Worm (Caenorhabditis elegans): ENCODE data around the gene Y22D7AR.3.
A peak's percentile ranks its signal among the peaks of the same experiment; 100 is the strongest.

Gene Y22D7AR.3

DNA sequence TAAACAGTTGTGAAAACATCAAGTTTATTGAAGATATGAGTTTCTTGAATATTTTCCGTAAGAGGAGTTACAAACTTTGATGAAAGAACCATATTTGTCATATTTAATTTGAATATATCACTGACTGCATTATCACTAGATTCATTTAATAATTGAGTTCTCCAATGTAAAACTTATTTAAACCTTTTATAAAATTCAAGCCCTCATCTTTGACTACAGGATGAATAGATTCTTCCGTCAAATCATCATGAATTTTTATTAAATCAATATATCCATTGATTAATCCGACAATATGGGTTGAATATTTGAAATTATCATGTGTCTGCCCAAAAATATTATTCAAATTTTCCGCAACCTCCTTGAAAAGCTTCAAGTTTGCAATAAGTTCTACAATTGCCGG is 22.4 kb upstream of the Y22D7AR.3 start, which contains the start of gene Y22D7AR.7:
Gene Y22D7AR.7 (minus strand): TSS at position 101 of the 400 bp plus-strand sequence.
- TF ChIP-seq ztf-23 (GFP tag; IDR thresholded peaks at IDR 0.05) (no peak), med-1 (GFP tag; optimal IDR thresholded peaks at IDR 0.05; ENCODE audit: insufficient read depth) (no peak), T22C8.4 (GFP tag; IDR thresholded peaks at IDR 0.05) (no peak), tab-1 (GFP tag; IDR thresholded peaks at IDR 0.05) (no peak), ztf-29 (GFP tag; IDR thresholded peaks at IDR 0.05) (no peak), cog-1 (tag; optimal IDR thresholded peaks at IDR 0.05) (no peak)

ce11 chrIII:1682262-1682661 is 16.6 kb upstream of the Y22D7AR.3 start:
- TF ChIP-seq cog-1 (tag; optimal IDR thresholded peaks at IDR 0.05) (no peak), ztf-23 (GFP tag; IDR thresholded peaks at IDR 0.05) (no peak), med-1 (GFP tag; optimal IDR thresholded peaks at IDR 0.05; ENCODE audit: insufficient read depth) (no peak), ref-1 (GFP tag; conservative IDR thresholded peaks at IDR 0.05) (no peak), tab-1 (GFP tag; IDR thresholded peaks at IDR 0.05) (no peak), flt-1 (GFP tag; IDR thresholded peaks at IDR 0.05) (no peak), T22C8.4 (GFP tag; IDR thresholded peaks at IDR 0.05) (no peak), klf-2 (GFP tag; conservative IDR thresholded peaks at IDR 0.05) (no peak), ztf-29 (GFP tag; IDR thresholded peaks at IDR 0.05) (no peak)

DNA sequence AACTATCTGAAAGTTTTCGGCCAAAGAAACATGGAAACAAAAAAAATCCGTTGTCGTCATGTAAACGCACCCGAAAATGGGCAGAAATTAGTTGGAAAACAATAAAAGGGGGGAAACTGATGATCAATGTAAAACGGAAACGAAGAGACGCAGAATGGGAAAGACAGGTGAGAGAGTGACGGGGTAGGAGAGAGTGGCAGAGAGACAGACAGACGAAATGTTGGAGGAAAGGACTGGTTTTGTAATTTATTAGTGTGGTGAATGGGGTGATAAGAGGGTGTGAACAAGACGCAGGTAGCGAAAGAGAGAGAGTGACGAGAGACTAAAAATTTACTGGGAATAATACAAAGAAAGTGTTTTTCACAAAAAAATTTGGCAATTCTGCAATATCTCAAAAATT is 15.3 kb upstream of the Y22D7AR.3 start:
- TF ChIP-seq med-1 (GFP tag; optimal IDR thresholded peaks at IDR 0.05; ENCODE audit: insufficient read depth): no peak
- no peak for TF ChIP-seq ztf-29 (GFP tag; IDR thresholded peaks at IDR 0.05)
- no peak for TF ChIP-seq cog-1 (tag; optimal IDR thresholded peaks at IDR 0.05)
- no peak for TF ChIP-seq flt-1 (GFP tag; IDR thresholded peaks at IDR 0.05)
- TF ChIP-seq klf-2 (GFP tag; conservative IDR thresholded peaks at IDR 0.05): no peak
- TF ChIP-seq ref-1 (GFP tag; conservative IDR thresholded peaks at IDR 0.05): no peak
- TF ChIP-seq T22C8.4 (GFP tag; IDR thresholded peaks at IDR 0.05): no peak
- no peak for TF ChIP-seq ztf-23 (GFP tag; IDR thresholded peaks at IDR 0.05)
- TF ChIP-seq tab-1 (GFP tag; IDR thresholded peaks at IDR 0.05): no peak

DNA sequence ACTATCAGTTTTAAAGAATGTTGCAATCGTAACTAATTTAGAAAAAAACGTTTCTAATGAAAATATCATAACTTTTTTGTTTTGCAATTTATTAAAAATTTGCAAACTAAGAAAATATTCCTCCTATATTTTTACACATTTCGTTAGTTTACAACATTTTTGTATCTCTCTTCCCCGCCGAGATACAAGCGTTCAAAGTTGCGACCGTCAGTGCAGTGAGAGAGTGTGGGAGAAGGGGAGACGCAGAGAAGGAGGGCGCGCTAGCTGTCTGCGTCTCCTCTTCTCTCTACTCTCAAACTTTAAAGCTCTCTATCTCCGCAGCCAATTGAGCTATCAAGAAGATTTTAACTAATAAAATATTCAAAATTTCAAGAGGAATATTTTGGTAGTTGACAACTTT is 14.7 kb upstream of the Y22D7AR.3 start:
- TF ChIP-seq tab-1 (GFP tag; IDR thresholded peaks at IDR 0.05): no peak
- no peak for TF ChIP-seq ztf-23 (GFP tag; IDR thresholded peaks at IDR 0.05)
- no peak for TF ChIP-seq ztf-29 (GFP tag; IDR thresholded peaks at IDR 0.05)
- no peak for TF ChIP-seq ref-1 (GFP tag; conservative IDR thresholded peaks at IDR 0.05)
- no peak for TF ChIP-seq cog-1 (tag; optimal IDR thresholded peaks at IDR 0.05)
- TF ChIP-seq med-1 (GFP tag; optimal IDR thresholded peaks at IDR 0.05; ENCODE audit: insufficient read depth): no peak
- no peak for TF ChIP-seq klf-2 (GFP tag; conservative IDR thresholded peaks at IDR 0.05)
- TF ChIP-seq flt-1 (GFP tag; IDR thresholded peaks at IDR 0.05): no peak
- no peak for TF ChIP-seq T22C8.4 (GFP tag; IDR thresholded peaks at IDR 0.05)

ce11 chrIII:1678671-1679070 is 13.0 kb upstream of the Y22D7AR.3 start:
- no peak for TF ChIP-seq ztf-23 (GFP tag; IDR thresholded peaks at IDR 0.05)
- TF ChIP-seq med-1 (GFP tag; optimal IDR thresholded peaks at IDR 0.05; ENCODE audit: insufficient read depth): no peak
- TF ChIP-seq tab-1 (GFP tag; IDR thresholded peaks at IDR 0.05): no peak

ce11 chrIII:1676588-1676987 is 10.9 kb upstream of the Y22D7AR.3 start, which contains the start of gene Y22D7AR.6:
Gene Y22D7AR.6, minus strand, starts transcription at chrIII:1676721.
- no peak for TF ChIP-seq ztf-23 (GFP tag; IDR thresholded peaks at IDR 0.05)
- TF ChIP-seq flt-1 (GFP tag; IDR thresholded peaks at IDR 0.05): no peak
- TF ChIP-seq T22C8.4 (GFP tag; IDR thresholded peaks at IDR 0.05): no peak
- no peak for TF ChIP-seq klf-2 (GFP tag; conservative IDR thresholded peaks at IDR 0.05)
- no peak for TF ChIP-seq cog-1 (tag; optimal IDR thresholded peaks at IDR 0.05)
- TF ChIP-seq tab-1 (GFP tag; IDR thresholded peaks at IDR 0.05): no peak
- TF ChIP-seq ref-1 (GFP tag; conservative IDR thresholded peaks at IDR 0.05): no peak
- TF ChIP-seq med-1 (GFP tag; optimal IDR thresholded peaks at IDR 0.05; ENCODE audit: insufficient read depth): no peak
- no peak for TF ChIP-seq ztf-29 (GFP tag; IDR thresholded peaks at IDR 0.05)

- TF ChIP-seq med-1 (GFP tag; optimal IDR thresholded peaks at IDR 0.05; ENCODE audit: insufficient read depth) (no peak), T22C8.4 (GFP tag; IDR thresholded peaks at IDR 0.05) (no peak)
Measured at ce11 chrIII:1674760-1675159, 9.1 kb upstream of the Y22D7AR.3 start.

DNA sequence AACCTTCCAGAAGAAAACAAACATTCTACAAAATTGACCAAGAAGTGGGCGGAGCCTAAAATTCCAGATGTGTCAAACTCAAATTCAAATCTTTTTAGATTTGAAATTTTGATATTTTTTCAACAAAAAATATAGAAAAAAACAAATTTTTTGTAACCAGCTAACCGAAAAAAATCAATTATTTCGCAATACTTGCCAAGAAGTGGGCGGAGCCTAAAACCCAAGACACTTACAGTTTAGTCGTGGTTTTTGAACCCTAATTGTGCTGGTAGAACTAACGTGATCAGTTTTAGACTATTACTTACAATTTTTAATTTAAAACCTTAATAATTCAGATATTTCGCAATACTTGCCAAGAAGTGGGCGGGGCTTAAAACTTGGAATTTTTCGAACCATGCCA is 7.7 kb upstream of the Y22D7AR.3 start:
- TF ChIP-seq med-1 (GFP tag; optimal IDR thresholded peaks at IDR 0.05; ENCODE audit: insufficient read depth): no peak
- no peak for TF ChIP-seq cog-1 (tag; optimal IDR thresholded peaks at IDR 0.05)
- no peak for TF ChIP-seq ztf-23 (GFP tag; IDR thresholded peaks at IDR 0.05)
- no peak for TF ChIP-seq flt-1 (GFP tag; IDR thresholded peaks at IDR 0.05)
- TF ChIP-seq ztf-29 (GFP tag; IDR thresholded peaks at IDR 0.05): no peak
- no peak for TF ChIP-seq tab-1 (GFP tag; IDR thresholded peaks at IDR 0.05)
- no peak for TF ChIP-seq klf-2 (GFP tag; conservative IDR thresholded peaks at IDR 0.05)
- no peak for TF ChIP-seq ref-1 (GFP tag; conservative IDR thresholded peaks at IDR 0.05)
- no peak for TF ChIP-seq T22C8.4 (GFP tag; IDR thresholded peaks at IDR 0.05)

DNA sequence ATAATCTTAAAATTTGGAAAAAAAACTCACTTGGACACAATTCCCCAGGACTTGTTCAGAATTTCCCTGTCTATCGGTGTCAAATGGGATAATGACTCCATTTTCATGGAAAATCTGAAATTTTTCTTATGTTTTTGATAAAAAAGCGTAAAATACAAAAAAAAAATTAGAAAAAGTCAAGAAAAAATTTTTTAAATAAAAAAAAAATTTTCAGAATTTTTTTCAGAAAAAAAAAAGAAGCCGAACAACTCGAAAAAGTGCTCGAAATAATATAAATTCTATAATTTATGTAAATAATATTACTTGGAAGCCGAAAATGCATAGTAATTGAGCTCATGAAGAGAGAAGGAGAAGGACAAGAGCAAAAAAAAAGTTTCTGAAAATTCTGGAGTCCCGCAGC is 2.9 kb upstream of the Y22D7AR.3 start, which contains the start of gene glb-30:
Gene glb-30 (minus strand): TSS at position 101 of the 400 bp plus-strand sequence.
- no peak for TF ChIP-seq flt-1 (GFP tag; IDR thresholded peaks at IDR 0.05)
- no peak for TF ChIP-seq ztf-23 (GFP tag; IDR thresholded peaks at IDR 0.05)
- TF ChIP-seq med-1 (GFP tag; optimal IDR thresholded peaks at IDR 0.05; ENCODE audit: insufficient read depth): no peak
- no peak for TF ChIP-seq klf-2 (GFP tag; conservative IDR thresholded peaks at IDR 0.05)
- no peak for TF ChIP-seq cog-1 (tag; optimal IDR thresholded peaks at IDR 0.05)
- no peak for TF ChIP-seq ref-1 (GFP tag; conservative IDR thresholded peaks at IDR 0.05)
- TF ChIP-seq T22C8.4 (GFP tag; IDR thresholded peaks at IDR 0.05): no peak
- TF ChIP-seq ztf-29 (GFP tag; IDR thresholded peaks at IDR 0.05): no peak
- TF ChIP-seq tab-1 (GFP tag; IDR thresholded peaks at IDR 0.05): no peak

ce11 chrIII:1666893-1667292 is 1.2 kb upstream of the Y22D7AR.3 start:
- TF ChIP-seq T22C8.4 (GFP tag; IDR thresholded peaks at IDR 0.05): peak; percentile 72
- no peak for TF ChIP-seq ztf-23 (GFP tag; IDR thresholded peaks at IDR 0.05)

ce11 chrIII:1665373-1665772 is 276 bp downstream of the Y22D7AR.3 start:
- no peak for TF ChIP-seq ztf-23 (GFP tag; IDR thresholded peaks at IDR 0.05)
- no peak for TF ChIP-seq med-1 (GFP tag; optimal IDR thresholded peaks at IDR 0.05; ENCODE audit: insufficient read depth)
- TF ChIP-seq T22C8.4 (GFP tag; IDR thresholded peaks at IDR 0.05): peak; percentile 64; the same call in 1 of the 2 replicates
